Fruit fly (Drosophila melanogaster): ENCODE data around the gene CG14454.

dm6 chr3L:22741389-22742120 is 49.2 kb upstream of the CG14454 start, which contains the start of gene CG7369:
- TF ChIP-seq CG12768 (GFP tag; optimal IDR thresholded peaks at IDR 0.05) (peak; percentile 96), Clk (GFP tag; optimal IDR thresholded peaks at IDR 0.05) (peak; percentile 93), cic (GFP tag; optimal IDR thresholded peaks at IDR 0.05) (peak; percentile 84), CG7101 (tag; optimal IDR thresholded peaks at IDR 0.05) (peak; percentile 88), CG14711 (tag; optimal IDR thresholded peaks at IDR 0.05) (peak; percentile 82)
